Worm (Caenorhabditis elegans): Measurements from ENCODE around the gene Y69E1A.5.

DNA sequence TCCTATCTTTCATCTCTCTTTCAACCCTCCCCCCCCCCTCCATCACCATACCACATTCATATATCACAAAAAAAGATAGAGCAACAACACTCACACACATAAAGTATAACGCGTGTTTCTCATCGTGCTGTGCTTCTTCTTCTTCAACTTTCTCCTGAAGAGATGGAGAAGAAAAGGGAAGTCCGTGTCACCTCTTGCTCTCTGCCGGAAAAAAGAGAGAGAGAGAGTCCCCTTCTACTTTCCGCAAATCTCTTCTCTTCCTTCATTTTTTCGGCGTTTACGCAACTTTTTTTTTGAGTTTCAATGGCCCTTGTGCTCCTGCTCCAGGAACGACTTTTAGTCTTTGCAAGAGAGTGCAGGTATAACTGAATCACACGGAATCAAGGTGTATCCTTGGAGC, 22.2 kb upstream of the Y69E1A.5 start:
- TF ChIP-seq nhr-11 (tag; optimal IDR thresholded peaks at IDR 0.05) = no peak
- no peak for TF ChIP-seq ztf-11 (tag; optimal IDR thresholded peaks at IDR 0.05)
- TF ChIP-seq unc-39 (tag; optimal IDR thresholded peaks at IDR 0.05) = no peak
- TF ChIP-seq snpc-4 (tag; optimal IDR thresholded peaks at IDR 0.05) = no peak
- TF ChIP-seq ceh-16 (tag; optimal IDR thresholded peaks at IDR 0.05) = no peak
- no peak for TF ChIP-seq mab-5 (tag; optimal IDR thresholded peaks at IDR 0.05)

All from whole organism, L2 larva.